Worm (Caenorhabditis elegans): Measurements from ENCODE around the gene htas-1.

ce11 chrIV:9634848-9635247 is 48.5 kb downstream of the htas-1 start, which contains the start of gene mca-1:
- TF ChIP-seq lsy-27 (tag; optimal IDR thresholded peaks at IDR 0.05; ENCODE audit: borderline replicate concordance, insufficient read depth) (no peak), ceh-40 (GFP tag; IDR thresholded peaks at IDR 0.05) (no peak), D2030.7 (GFP tag; IDR thresholded peaks at IDR 0.05) (no peak), sea-2 (GFP tag; IDR thresholded peaks at IDR 0.05) (no peak), nhr-90 (tag; optimal IDR thresholded peaks at IDR 0.05) (no peak), repo-1 (tag; optimal IDR thresholded peaks at IDR 0.05) (no peak)

Measured in whole organism, young adult.